Fruit fly (Drosophila melanogaster) whole organism, prepupa: ENCODE measurements around the gene CG5254.

ENCODE experiments used
- CG10669 ChIP-seq: fragments of 200-800 bp; sonication (Bioruptor generic); optimal IDR thresholded peaks from 3 replicates; lab custom pipeline; 2018; ENCODE audit warnings: missing biosample characterization, mild to moderate bottlenecking, missing genetic modification characterization, moderate library complexity
- CG3032 ChIP-seq: fragments of 200-800 bp; optimal IDR thresholded peaks from 2 replicates; lab custom pipeline; 2019; ENCODE audit warnings: missing biosample characterization, mild to moderate bottlenecking, missing genetic modification characterization, moderate library complexity
- CG6854 ChIP-seq: fragments of 200-800 bp; sonication (Bioruptor generic); optimal IDR thresholded peaks from 2 replicates; lab custom pipeline; 2017; ENCODE audit warnings: missing biosample characterization, mild to moderate bottlenecking, missing genetic modification characterization
- Gug ChIP-seq: fragments of 200-800 bp; sonication (Bioruptor generic); IDR thresholded peaks from 2 replicates; pipeline ENCODE4 v1.3.6; 2022; ENCODE audit warnings: missing biosample characterization, missing genetic modification characterization
- OdsH ChIP-seq: fragments of 200-800 bp; sonication (Bioruptor generic); optimal IDR thresholded peaks from 3 replicates; lab custom pipeline; 2016; ENCODE audit warnings: missing biosample characterization, missing genetic modification characterization
- Sox14 ChIP-seq: fragments of 200-800 bp; sonication (Bioruptor generic); optimal IDR thresholded peaks from 3 replicates; lab custom pipeline; 2016; ENCODE audit warnings: missing biosample characterization, missing genetic modification characterization
- fd59A ChIP-seq: fragments of 200-800 bp; sonication (Bioruptor generic); optimal IDR thresholded peaks from 2 replicates; lab custom pipeline; 2017; ENCODE audit warnings: missing biosample characterization, mild to moderate bottlenecking, missing genetic modification characterization, missing genetic modification reagents
- fd85E ChIP-seq: fragments of 200-800 bp; sonication (Bioruptor generic); optimal IDR thresholded peaks from 3 replicates; lab custom pipeline; 2016; ENCODE audit warnings: missing biosample characterization, missing genetic modification characterization
- fkh ChIP-seq: fragments of 200-800 bp; sonication (Bioruptor generic); optimal IDR thresholded peaks from 3 replicates; lab custom pipeline; 2017; ENCODE audit warnings: missing biosample characterization, mild to moderate bottlenecking, missing genetic modification characterization, moderate library complexity
- net ChIP-seq: fragments of 200-800 bp; sonication (Bioruptor generic); optimal IDR thresholded peaks from 3 replicates; lab custom pipeline; 2016; ENCODE audit warnings: missing biosample characterization, missing genetic modification characterization

dm6 chrX:766094-766493 lies 15.9 kb downstream of the CG5254 start:
- no peak for TF ChIP-seq Gug (GFP tag; lab: Robert Waterston, UW)
- no peak for TF ChIP-seq Sox14 (GFP tag; lab: Kevin White, UChicago)
- TF ChIP-seq net (GFP tag; lab: Kevin White, UChicago) = peak; percentile 5
- TF ChIP-seq fd59A (GFP tag; lab: Kevin White, UChicago) = peak; percentile 12
- no peak for TF ChIP-seq CG6854 (GFP tag; lab: Kevin White, UChicago)
- no peak for TF ChIP-seq CG10669 (GFP tag; lab: Kevin White, UChicago)
- no peak for TF ChIP-seq fkh (GFP tag; lab: Kevin White, UChicago)
- no peak for TF ChIP-seq CG3032 (tag; lab: Kevin White, UChicago)
- no peak for TF ChIP-seq OdsH
- no peak for TF ChIP-seq fd85E (GFP tag; lab: Kevin White, UChicago)
